Worm (Caenorhabditis elegans): Measurements from ENCODE around the gene exos-8.

exos-8 gene

DNA sequence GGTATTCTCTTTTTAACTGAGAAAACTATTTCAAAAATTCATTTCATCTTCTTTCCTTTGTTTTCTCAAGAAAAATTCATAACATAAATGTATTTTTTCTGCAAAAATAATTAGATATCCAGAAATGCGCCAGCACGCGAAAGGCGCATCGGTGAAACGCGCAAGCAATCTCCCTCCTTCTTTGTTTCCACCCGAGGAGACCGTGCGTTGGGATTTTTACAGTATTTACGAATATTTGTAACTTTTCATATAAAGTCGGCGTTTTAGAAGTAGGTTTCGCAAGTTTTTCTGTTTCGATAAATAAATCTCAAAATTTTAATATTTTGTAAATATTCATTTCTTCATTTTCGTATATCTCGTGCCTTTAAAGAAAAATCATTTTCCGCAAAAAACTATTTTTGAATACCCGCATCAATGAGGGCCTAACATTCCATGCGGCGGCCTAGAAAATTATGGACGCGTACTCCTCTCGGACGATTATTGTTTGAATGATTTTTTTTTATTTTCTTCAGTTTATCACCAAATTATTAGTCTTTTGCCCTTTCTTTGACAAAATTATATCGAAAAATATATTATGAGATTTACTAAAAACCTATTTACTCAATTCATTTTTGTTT is 35.0 kb downstream of the exos-8 start, which contains the start of gene ssup-72 (continued):
- TF ChIP-seq F55B11.4 (tag; optimal IDR thresholded peaks at IDR 0.05; ENCODE audit: borderline replicate concordance, insufficient read depth) (no peak), nhr-120 (GFP tag; IDR thresholded peaks at IDR 0.05) (no peak), Y56A3A.18 (GFP tag; IDR thresholded peaks at IDR 0.05) (no peak), nfya-2 (GFP tag; IDR thresholded peaks at IDR 0.05) (no peak), B0336.3 (GFP tag; IDR thresholded peaks at IDR 0.05) (no peak), ceh-58 (GFP tag; IDR thresholded peaks at IDR 0.05) (no peak), Y79H2A.3 (GFP tag; conservative IDR thresholded peaks at IDR 0.05) (no peak), bed-1 (GFP tag; IDR thresholded peaks at IDR 0.05) (no peak), lin-35 (GFP tag; optimal IDR thresholded peaks at IDR 0.05) (no peak), die-1 (tag; optimal IDR thresholded peaks at IDR 0.05) (no peak), chd-7 (tag; optimal IDR thresholded peaks at IDR 0.05) (no peak), F57A8.1 (GFP tag; optimal IDR thresholded peaks at IDR 0.05) (no peak), ztf-26 (tag; optimal IDR thresholded peaks at IDR 0.05) (no peak), ceh-91 (GFP tag; IDR thresholded peaks at IDR 0.05) (peak; percentile 45; the same call in 1 of the 2 replicates), hlh-26 (GFP tag; conservative IDR thresholded peaks at IDR 0.05) (no peak), ceh-40 (GFP tag; IDR thresholded peaks at IDR 0.05) (no peak), lsy-27 (tag; optimal IDR thresholded peaks at IDR 0.05; ENCODE audit: borderline replicate concordance, insufficient read depth) (no peak), cebp-2 (GFP tag; IDR thresholded peaks at IDR 0.05) (no peak), efl-1 (GFP tag; optimal IDR thresholded peaks at IDR 0.05) (peak; percentile 48), tlf-1 (GFP tag; optimal IDR thresholded peaks at IDR 0.05) (peak; percentile 8), mxl-1 (tag; optimal IDR thresholded peaks at IDR 0.05) (no peak), sdz-38 (tag; optimal IDR thresholded peaks at IDR 0.05) (no peak), lir-1 (GFP tag; conservative IDR thresholded peaks at IDR 0.05) (no peak), tbx-9 (tag; optimal IDR thresholded peaks at IDR 0.05; ENCODE audit: borderline replicate concordance) (no peak), ccch-3 (GFP tag; optimal IDR thresholded peaks at IDR 0.05) (no peak), pha-4 (tag; optimal IDR thresholded peaks at IDR 0.05) (no peak), attf-5 (GFP tag; optimal IDR thresholded peaks at IDR 0.05) (peak; percentile 59), B0035.1 (tag; optimal IDR thresholded peaks at IDR 0.05) (no peak), rpc-1 (optimal IDR thresholded peaks at IDR 0.05) (no peak), rpc-1 (tag; optimal IDR thresholded peaks at IDR 0.05) (no peak), fkh-3 (tag; optimal IDR thresholded peaks at IDR 0.05) (no peak), zfh-2 (GFP tag; conservative IDR thresholded peaks at IDR 0.05) (no peak), madf-3 (GFP tag; IDR thresholded peaks at IDR 0.05) (0 out of 2 replicates have a peak, but pooled peaks have one; percentile 31), sea-2 (GFP tag; IDR thresholded peaks at IDR 0.05) (no peak), hsf-1 (GFP tag; IDR thresholded peaks at IDR 0.05) (no peak), F37B4.10 (GFP tag; IDR thresholded peaks at IDR 0.05) (no peak), snpc-1.3 (tag; optimal IDR thresholded peaks at IDR 0.05; ENCODE audit: insufficient read depth) (no peak), nhr-27 (tag; optimal IDR thresholded peaks at IDR 0.05) (no peak), snpc-3.4 (tag; optimal IDR thresholded peaks at IDR 0.05) (no peak), lin-26 (GFP tag; IDR thresholded peaks at IDR 0.05) (no peak), snpc-1.1 (tag; optimal IDR thresholded peaks at IDR 0.05; ENCODE audit: insufficient read depth) (no peak), mcd-1 (GFP tag; IDR thresholded peaks at IDR 0.05) (peak; percentile 62; the same call in 1 of the 2 replicates), xnd-1 (tag; optimal IDR thresholded peaks at IDR 0.05) (peak; percentile 41), ztf-28 (GFP tag; IDR thresholded peaks at IDR 0.05) (no peak), athp-1 (tag; optimal IDR thresholded peaks at IDR 0.05) (peak; percentile 22), him-1 (tag; optimal IDR thresholded peaks at IDR 0.05) (peak; percentile 9), F33H1.4 (GFP tag; IDR thresholded peaks at IDR 0.05) (no peak; the same call in 1 of the 2 replicates), bed-2 (GFP tag; IDR thresholded peaks at IDR 0.05) (no peak), attf-3 (GFP tag; conservative IDR thresholded peaks at IDR 0.05) (no peak)
